Worm (Caenorhabditis elegans): Measurements from ENCODE around the gene C01G10.7.
"Not testable (repeated sequence)": the region's sequence is repeated elsewhere in the genome, so short reads cannot be mapped to it uniquely, and the experiment has no call there.

Gene C01G10.7

DNA sequence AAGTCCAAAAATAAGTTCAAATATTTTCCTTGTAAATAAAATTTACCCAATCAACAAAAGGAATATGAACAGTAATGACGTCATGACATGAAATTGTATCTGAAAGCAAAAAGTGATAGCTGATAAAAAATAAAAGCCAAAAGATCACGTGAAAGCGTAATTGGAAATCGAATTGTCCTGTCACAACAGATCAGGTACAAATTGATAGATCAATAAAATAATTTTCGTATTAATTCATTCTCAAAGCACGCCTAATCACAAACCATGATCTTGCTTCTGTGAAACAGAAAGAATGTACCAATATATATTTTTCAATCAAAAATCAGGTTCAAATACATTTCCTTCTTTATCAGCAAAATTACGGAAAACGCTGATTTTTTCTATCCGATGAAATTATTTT, 34.0 kb downstream of the C01G10.7 start, which contains the start of gene flor-1:
Gene flor-1, minus strand, starts transcription at position 101 of the 400 bp plus-strand sequence.
- TF ChIP-seq zip-4 (GFP tag; optimal IDR thresholded peaks at IDR 0.05) (no peak), nhr-20 (tag; optimal IDR thresholded peaks at IDR 0.05) (peak; percentile 18)

DNA sequence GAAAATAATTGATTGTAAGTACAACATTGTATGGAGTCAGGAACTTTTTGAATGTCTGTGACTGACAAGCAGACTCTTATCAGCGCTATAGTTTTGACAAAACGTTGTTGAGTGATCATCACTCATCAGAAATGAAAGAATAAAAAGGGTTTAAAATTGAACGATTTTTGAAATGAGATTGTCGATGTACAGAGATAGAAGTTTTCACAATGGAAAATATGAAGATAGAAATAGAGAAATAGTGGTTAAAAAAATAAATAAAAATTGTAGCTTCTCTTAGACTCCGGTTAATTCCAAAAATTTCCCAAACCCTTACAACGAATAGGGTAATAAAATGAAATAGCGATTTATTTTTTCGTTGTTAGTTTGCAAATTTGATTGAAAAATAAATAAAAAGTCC, 39.6 kb downstream of the C01G10.7 start, which contains the start of gene ugt-30:
Gene ugt-30, minus strand, starts transcription at position 101 of the 400 bp plus-strand sequence.
- TF ChIP-seq aly-2 (tag; optimal IDR thresholded peaks at IDR 0.05); tlp-1 (tag; optimal IDR thresholded peaks at IDR 0.05); ceh-88 (GFP tag; IDR thresholded peaks at IDR 0.05): not testable (repeated sequence)

DNA sequence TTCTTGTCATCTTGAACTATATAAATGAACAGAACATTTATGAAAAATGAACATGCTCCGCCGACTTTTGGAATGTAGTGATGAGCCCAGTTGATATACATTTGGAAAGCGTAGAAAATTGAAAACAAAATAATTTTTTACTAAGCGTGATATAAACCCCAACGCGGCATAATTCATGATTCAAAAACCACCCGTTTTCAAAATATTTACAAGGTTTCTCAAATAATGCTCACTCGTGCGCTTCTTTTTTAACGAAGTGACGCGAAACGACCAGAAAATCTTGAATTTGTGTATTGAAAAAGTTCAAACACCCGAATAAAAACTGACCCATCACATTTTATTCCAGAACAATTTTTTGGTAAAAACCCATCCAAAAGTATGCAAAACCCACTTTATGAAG, 41.9 kb downstream of the C01G10.7 start, which contains the start of gene srj-27:
Gene srj-27, minus strand, starts transcription at position 101 of the 400 bp plus-strand sequence.
- TF ChIP-seq snu-23 (GFP tag; optimal IDR thresholded peaks at IDR 0.05) (no peak), lin-39 (tag; optimal IDR thresholded peaks at IDR 0.05) (no peak), ceh-88 (GFP tag; IDR thresholded peaks at IDR 0.05) (no peak), unc-98 (GFP tag; IDR thresholded peaks at IDR 0.05) (no peak), alr-1 (tag; optimal IDR thresholded peaks at IDR 0.05; ENCODE audit: borderline replicate concordance) (no peak), tbx-2 (tag; optimal IDR thresholded peaks at IDR 0.05) (no peak), C16A3.4 (tag; optimal IDR thresholded peaks at IDR 0.05) (no peak), nhr-77 (tag; optimal IDR thresholded peaks at IDR 0.05) (no peak), lin-35 (GFP tag; optimal IDR thresholded peaks at IDR 0.05) (no peak), lin-14 (GFP tag; optimal IDR thresholded peaks at IDR 0.05) (no peak)

DNA sequence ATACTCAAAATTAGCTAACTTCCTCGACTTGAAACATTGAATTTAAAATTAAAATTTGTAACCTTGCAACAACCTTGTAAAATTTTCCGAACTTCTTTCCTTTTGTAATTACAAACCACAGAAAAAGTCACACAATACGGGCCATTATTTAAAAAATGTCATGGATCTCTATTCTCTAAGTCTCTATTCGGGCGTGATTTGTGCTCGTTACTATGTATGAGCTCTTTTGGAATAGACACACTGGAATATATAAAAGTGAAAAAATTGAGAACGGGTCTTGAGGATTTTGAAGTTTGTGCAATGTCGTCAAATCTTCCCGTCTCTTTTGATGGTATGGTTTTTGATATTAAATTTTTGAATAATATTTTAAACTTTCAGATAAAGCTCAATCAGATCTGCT, 42.4 kb downstream of the C01G10.7 start, which contains the start of gene srr-7:
Gene srr-7, plus strand, starts transcription at position 301 of the 400 bp plus-strand sequence.
- TF ChIP-seq nhr-19 (GFP tag; conservative IDR thresholded peaks at IDR 0.05) (no peak), fos-1 (tag; optimal IDR thresholded peaks at IDR 0.05) (no peak), nhr-90 (tag; optimal IDR thresholded peaks at IDR 0.05; ENCODE audit: poor library complexity) (no peak), egl-13 (tag; optimal IDR thresholded peaks at IDR 0.05) (no peak), hlh-17 (GFP tag; optimal IDR thresholded peaks at IDR 0.05; ENCODE audit: borderline replicate concordance) (no peak), pqm-1 (tag; optimal IDR thresholded peaks at IDR 0.05) (no peak), efl-3 (GFP tag; optimal IDR thresholded peaks at IDR 0.05) (no peak), alr-1 (tag; optimal IDR thresholded peaks at IDR 0.05; ENCODE audit: borderline replicate concordance) (no peak), elt-3 (tag; optimal IDR thresholded peaks at IDR 0.05) (no peak)

DNA sequence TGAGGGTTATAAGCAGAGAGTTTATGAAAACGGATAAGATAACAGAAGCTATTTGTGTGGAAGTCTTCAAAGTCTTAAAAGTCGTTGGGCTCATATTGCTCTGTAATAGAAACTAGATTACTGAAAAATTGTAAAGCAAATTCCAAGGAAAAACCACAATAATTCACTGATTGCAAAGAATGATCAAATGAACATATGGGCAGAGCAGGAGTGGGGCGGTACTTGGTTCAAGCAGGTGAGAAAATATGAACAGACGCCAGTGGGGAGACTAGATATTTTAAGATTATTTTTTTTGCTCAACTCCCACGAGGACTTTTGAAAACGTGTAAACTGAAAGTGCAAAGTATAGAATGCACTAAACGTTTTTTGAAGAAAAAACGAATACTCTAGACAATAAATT, 46.9 kb downstream of the C01G10.7 start, which contains the start of gene str-171:
Gene str-171, minus strand, starts transcription at position 101 of the 400 bp plus-strand sequence.
- TF ChIP-seq efl-1 (optimal IDR thresholded peaks at IDR 0.05) = no peak
- peak in 1 of 2 experiments; percentile 39 for TF ChIP-seq efl-1 (GFP tag; optimal IDR thresholded peaks at IDR 0.05 in 1 of 2)
- TF ChIP-seq blmp-1 (tag; optimal IDR thresholded peaks at IDR 0.05) = no peak
- no peak for TF ChIP-seq pax-3 (tag; optimal IDR thresholded peaks at IDR 0.05)
- no peak for TF ChIP-seq dsc-1 (tag; optimal IDR thresholded peaks at IDR 0.05)
- TF ChIP-seq efl-3 (GFP tag; optimal IDR thresholded peaks at IDR 0.05) = no peak
- TF ChIP-seq swsn-7 (tag; optimal IDR thresholded peaks at IDR 0.05) = no peak
- TF ChIP-seq C34B4.2 (tag; optimal IDR thresholded peaks at IDR 0.05) = no peak

DNA sequence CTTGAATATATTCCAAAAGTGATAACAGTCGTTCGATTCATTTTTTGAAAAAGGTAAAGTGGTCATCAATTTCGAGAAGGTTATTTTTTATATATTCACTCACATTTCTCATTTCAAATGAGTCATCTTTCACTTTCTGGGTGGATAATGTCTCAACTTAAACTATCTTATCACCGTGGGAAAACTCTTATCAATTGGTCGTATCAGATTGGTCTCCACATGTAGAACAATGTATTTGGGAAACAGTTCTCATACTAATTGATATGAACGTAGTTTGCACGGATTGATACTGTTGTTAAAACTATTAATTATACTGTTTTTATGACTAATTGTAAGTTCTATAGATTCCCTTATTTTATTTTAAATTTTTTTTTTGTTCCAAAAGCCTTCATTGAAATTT, 48.3 kb downstream of the C01G10.7 start:
- TF ChIP-seq elt-2 (tag; optimal IDR thresholded peaks at IDR 0.05) (peak; percentile 45), ets-5 (GFP tag; IDR thresholded peaks at IDR 0.05) (no peak), nhr-47 (tag; optimal IDR thresholded peaks at IDR 0.05) (no peak), Y116A8C.19 (tag; optimal IDR thresholded peaks at IDR 0.05; ENCODE audit: borderline replicate concordance) (no peak), ceh-90 (tag; optimal IDR thresholded peaks at IDR 0.05) (no peak), sptf-1 (tag; optimal IDR thresholded peaks at IDR 0.05) (no peak), zag-1 (tag; optimal IDR thresholded peaks at IDR 0.05) (no peak), dpl-1 (GFP tag; optimal IDR thresholded peaks at IDR 0.05) (no peak), elt-3 (tag; optimal IDR thresholded peaks at IDR 0.05) (peak in 1 of 6 experiments; percentile 14), ceh-8 (GFP tag; optimal IDR thresholded peaks at IDR 0.05) (no peak), mep-1 (tag; optimal IDR thresholded peaks at IDR 0.05) (no peak), jun-1 (tag; optimal IDR thresholded peaks at IDR 0.05) (no peak), mef-2 (tag; optimal IDR thresholded peaks at IDR 0.05) (no peak), pax-3 (tag; optimal IDR thresholded peaks at IDR 0.05) (no peak), pag-3 (tag; optimal IDR thresholded peaks at IDR 0.05; ENCODE audit: borderline replicate concordance, insufficient read depth) (no peak), swsn-7 (tag; optimal IDR thresholded peaks at IDR 0.05) (no peak), hlh-4 (tag; optimal IDR thresholded peaks at IDR 0.05) (no peak)

Data from whole organism, L1 larva.